Worm (Caenorhabditis elegans) whole organism, L1 larva: ENCODE results near the gene abu-5.
"Not testable (repeated sequence)": the region's sequence is repeated elsewhere in the genome, so short reads cannot be mapped to it uniquely, and the experiment has no call there.

Experiments used
- C16A3.4 ChIP-seq: fragments of 150-350 bp; optimal IDR thresholded peaks from 2 replicates; lab custom pipeline; 2014; ENCODE audit warnings: missing biosample characterization, missing genetic modification characterization
- F16B12.6 ChIP-seq: fragments of 150-350 bp; optimal IDR thresholded peaks from 2 replicates; lab custom pipeline; 2014; ENCODE audit warnings: missing biosample characterization, missing genetic modification characterization
- Y116A8C.19 ChIP-seq: sonication (generic microtip); optimal IDR thresholded peaks from 2 replicates; lab custom pipeline; 2016; ENCODE audit warnings: missing compliant biosample characterization, missing genetic modification characterization, borderline replicate concordance
- blmp-1 ChIP-seq: fragments of 150-350 bp; optimal IDR thresholded peaks from 2 replicates; lab custom pipeline; 2014; ENCODE audit warnings: missing biosample characterization, missing genetic modification characterization
- ceh-63 ChIP-seq: fragments of 200-800 bp; sonication (Bioruptor generic); optimal IDR thresholded peaks from 2 replicates; lab custom pipeline; 2018; ENCODE audit warnings: mild to moderate bottlenecking, missing genetic modification characterization, missing compliant biosample characterization
- ceh-8 ChIP-seq: fragments of 200-800 bp; sonication (Bioruptor generic); optimal IDR thresholded peaks from 2 replicates; lab custom pipeline; 2018; ENCODE audit warnings: mild to moderate bottlenecking, missing genetic modification characterization, moderate library complexity, missing compliant biosample characterization
- ceh-82 ChIP-seq, 3 experiments: fragments of 150-350 bp in 1 of 3; sonication (generic microtip) in 2 of 3; optimal IDR thresholded peaks; 2 replicates each; lab custom pipeline; 2014 to 2017; ENCODE audit warnings: missing biosample characterization in 3 of 3, missing genetic modification characterization in 3 of 3
- ces-1 ChIP-seq: fragments of 150-350 bp; optimal IDR thresholded peaks from 2 replicates; lab custom pipeline; 2014; ENCODE audit warnings: missing biosample characterization, missing genetic modification reagents, missing genetic modification characterization
- efl-1 ChIP-seq, 4 experiments: fragments of 150-350 bp; optimal IDR thresholded peaks in 3 of 4; peaks in 1 of 4; 1 replicate in 1 of 4; 2 replicates in 3 of 4; lab custom pipeline; 2014; ENCODE audit warnings: missing biosample characterization in 2 of 4, missing genetic modification characterization in 2 of 4, missing genetic modification reagents in 2 of 4
- egl-27 ChIP-seq, 2 experiments: fragments of 150-350 bp in 1 of 2; sonication (generic microtip); optimal IDR thresholded peaks; 3 replicates each; lab custom pipeline; 2017 to 2018; ENCODE audit warnings: missing biosample characterization in 2 of 2, missing genetic modification characterization in 2 of 2, missing genetic modification reagents in 2 of 2
- elt-2 ChIP-seq: sonication (generic microtip); optimal IDR thresholded peaks from 2 replicates; lab custom pipeline; 2016; ENCODE audit warnings: missing genetic modification characterization, mild to moderate bottlenecking, inconsistent platforms, missing compliant biosample characterization, missing genetic modification reagents
- elt-3 ChIP-seq, 6 experiments: fragments of 150-350 bp in 1 of 6; sonication (generic microtip); optimal IDR thresholded peaks; 2 replicates each; lab custom pipeline; 2017 to 2018; ENCODE audit warnings: missing biosample characterization in 6 of 6, missing genetic modification characterization in 6 of 6, inconsistent platforms in 1 of 6
- fkh-4 ChIP-seq: sonication (generic microtip); optimal IDR thresholded peaks from 2 replicates; lab custom pipeline; 2016; ENCODE audit warnings: missing compliant biosample characterization, missing genetic modification characterization, borderline replicate concordance
- fkh-8 ChIP-seq: sonication (generic microtip); optimal IDR thresholded peaks from 2 replicates; lab custom pipeline; 2016; ENCODE audit warnings: mild to moderate bottlenecking, missing genetic modification characterization, missing compliant biosample characterization
- fos-1 ChIP-seq: fragments of 150-350 bp; optimal IDR thresholded peaks from 2 replicates; lab custom pipeline; 2014; ENCODE audit warnings: missing biosample characterization, missing genetic modification characterization
- irx-1 ChIP-seq: sonication (generic microtip); optimal IDR thresholded peaks from 2 replicates; lab custom pipeline; 2016; ENCODE audit warnings: missing genetic modification characterization, missing compliant biosample characterization
- isw-1 ChIP-seq: fragments of 200-800 bp; sonication (Bioruptor generic); IDR thresholded peaks from 2 replicates; pipeline ENCODE4 v1.3.6; 2022; ENCODE audit warnings: missing genetic modification characterization, missing compliant biosample characterization
- lin-14 ChIP-seq: fragments of 200-800 bp; sonication (Bioruptor generic); optimal IDR thresholded peaks from 2 replicates; lab custom pipeline; 2018; ENCODE audit warnings: mild to moderate bottlenecking, missing genetic modification characterization, moderate library complexity, missing compliant biosample characterization
- lin-15B ChIP-seq: fragments of 150-350 bp; sonication (generic microtip); optimal IDR thresholded peaks from 3 replicates; lab custom pipeline; 2014; ENCODE audit warnings: missing biosample characterization, missing genetic modification characterization
- lin-35 ChIP-seq, 2 experiments: fragments of 150-350 bp; optimal IDR thresholded peaks; 2 replicates each; lab custom pipeline; 2014; ENCODE audit warnings: missing biosample characterization in 2 of 2, missing genetic modification characterization in 2 of 2, missing genetic modification reagents in 2 of 2
- lir-3 ChIP-seq: sonication (generic microtip); optimal IDR thresholded peaks from 2 replicates; lab custom pipeline; 2016; ENCODE audit warnings: mild to moderate bottlenecking, missing genetic modification characterization, moderate library complexity, missing compliant biosample characterization; ENCODE audit not compliant: poor library complexity
- lsy-2 ChIP-seq, 2 experiments: fragments of 150-350 bp; optimal IDR thresholded peaks; 2 replicates each; lab custom pipeline; 2014; ENCODE audit warnings: missing biosample characterization in 2 of 2, missing genetic modification characterization in 2 of 2
- mab-9 ChIP-seq: fragments of 200-800 bp; sonication (Bioruptor generic); IDR thresholded peaks from 2 replicates; pipeline ENCODE4 v1.3.6; 2022; ENCODE audit warnings: missing genetic modification reagents, missing genetic modification characterization, missing compliant biosample characterization
- mdl-1 ChIP-seq, 2 experiments: fragments of 150-350 bp; optimal IDR thresholded peaks; 2 replicates each; lab custom pipeline; 2014 to 2017; ENCODE audit warnings: missing biosample characterization in 2 of 2, missing genetic modification characterization in 2 of 2, inconsistent platforms in 1 of 2
- mef-2 ChIP-seq: fragments of 150-350 bp; optimal IDR thresholded peaks from 2 replicates; lab custom pipeline; 2014; ENCODE audit warnings: missing biosample characterization, missing genetic modification characterization
- mep-1 ChIP-seq: fragments of 150-350 bp; optimal IDR thresholded peaks from 2 replicates; lab custom pipeline; 2014; ENCODE audit warnings: missing biosample characterization, missing genetic modification characterization
- nhr-12 ChIP-seq: sonication (generic microtip); optimal IDR thresholded peaks from 2 replicates; lab custom pipeline; 2017; ENCODE audit warnings: missing biosample characterization, missing genetic modification characterization
- nhr-20 ChIP-seq: sonication (generic microtip); optimal IDR thresholded peaks from 2 replicates; lab custom pipeline; 2016; ENCODE audit warnings: mild to moderate bottlenecking, missing genetic modification characterization, missing compliant biosample characterization
- nhr-237 ChIP-seq: fragments of 150-350 bp; optimal IDR thresholded peaks from 2 replicates; lab custom pipeline; 2014; ENCODE audit warnings: missing biosample characterization, missing genetic modification characterization
- nhr-28 ChIP-seq: fragments of 150-350 bp; optimal IDR thresholded peaks from 2 replicates; lab custom pipeline; 2014; ENCODE audit warnings: missing biosample characterization, missing genetic modification characterization
- nhr-47 ChIP-seq: sonication (generic microtip); optimal IDR thresholded peaks from 2 replicates; lab custom pipeline; 2016; ENCODE audit warnings: mild to moderate bottlenecking, missing genetic modification characterization, moderate library complexity, missing compliant biosample characterization
- nhr-76 ChIP-seq: sonication (generic microtip); optimal IDR thresholded peaks from 2 replicates; lab custom pipeline; 2017; ENCODE audit warnings: missing biosample characterization, missing genetic modification characterization
- nhr-85 ChIP-seq: sonication (generic microtip); peaks from one replicate; lab custom pipeline; 2016; ENCODE audit warnings: missing genetic modification characterization, inconsistent platforms, missing compliant biosample characterization
- pag-3 ChIP-seq: sonication (generic microtip); optimal IDR thresholded peaks from 2 replicates; lab custom pipeline; 2017; ENCODE audit warnings: missing genetic modification characterization, mild to moderate bottlenecking, missing compliant biosample characterization, antibody characterized with exemption, borderline replicate concordance; ENCODE audit not compliant: insufficient read depth
- pax-3 ChIP-seq: fragments of 200-800 bp; sonication (Bioruptor generic); optimal IDR thresholded peaks from 2 replicates; lab custom pipeline; 2018; ENCODE audit warnings: mild to moderate bottlenecking, missing genetic modification characterization, moderate library complexity, missing compliant biosample characterization
- pqm-1 ChIP-seq: sonication (generic microtip); optimal IDR thresholded peaks from 3 replicates; lab custom pipeline; 2017; ENCODE audit warnings: missing biosample characterization, missing genetic modification characterization
- snu-23 ChIP-seq: sonication (generic microtip); optimal IDR thresholded peaks from 2 replicates; lab custom pipeline; 2016; ENCODE audit warnings: missing genetic modification characterization, missing compliant biosample characterization
- swsn-7 ChIP-seq: sonication (generic microtip); optimal IDR thresholded peaks from 2 replicates; lab custom pipeline; 2016; ENCODE audit warnings: missing genetic modification characterization, missing compliant biosample characterization
- unc-62 ChIP-seq: fragments of 150-350 bp; optimal IDR thresholded peaks from 2 replicates; lab custom pipeline; 2014; ENCODE audit warnings: missing biosample characterization, missing genetic modification reagents, missing genetic modification characterization
- unc-86 ChIP-seq: sonication (generic microtip); optimal IDR thresholded peaks from 2 replicates; lab custom pipeline; 2016; ENCODE audit warnings: missing genetic modification characterization, missing compliant biosample characterization
- unc-98 ChIP-seq: fragments of 200-800 bp; sonication (Bioruptor generic); IDR thresholded peaks from 2 replicates; pipeline ENCODE4 v1.3.6; 2022; ENCODE audit warnings: missing genetic modification characterization, missing compliant biosample characterization
- vab-15 ChIP-seq: sonication (generic microtip); optimal IDR thresholded peaks from 2 replicates; lab custom pipeline; 2017; ENCODE audit warnings: missing genotype, mild to moderate bottlenecking, missing genetic modification characterization, missing compliant biosample characterization
- xbp-1 ChIP-seq: sonication (generic microtip); optimal IDR thresholded peaks from 2 replicates; lab custom pipeline; 2016; ENCODE audit warnings: missing genetic modification characterization, missing compliant biosample characterization
- zag-1 ChIP-seq: fragments of 150-350 bp; optimal IDR thresholded peaks from 2 replicates; lab custom pipeline; 2014; ENCODE audit warnings: missing biosample characterization, missing genetic modification characterization
- zip-4 ChIP-seq: fragments of 200-800 bp; sonication (Bioruptor generic); optimal IDR thresholded peaks from 2 replicates; lab custom pipeline; 2018; ENCODE audit warnings: mild to moderate bottlenecking, missing genetic modification characterization, moderate library complexity, missing compliant biosample characterization

Gene abu-5

ce11 chrIV:15590397-15590796, at the start of gene abu-5:
abu-5 (plus strand) TSS chrIV:15590697.
- not testable (repeated sequence) for TF ChIP-seq unc-98; isw-1; nhr-237 (tag; lab: Kevin White, UChicago)

- no peak for TF ChIP-seq elt-2
- TF ChIP-seq ces-1 (GFP tag; lab: Kevin White, UChicago): no peak
- no peak for TF ChIP-seq ceh-8 (GFP tag; lab: Kevin White, UChicago)
- no peak for TF ChIP-seq nhr-237 (tag; lab: Kevin White, UChicago)
- no peak for TF ChIP-seq fkh-4 (tag; lab: Kevin White, UChicago)
- TF ChIP-seq vab-15 (tag; lab: Kevin White, UChicago): no peak
- no peak for TF ChIP-seq lsy-2 (tag; optimal IDR thresholded peaks at IDR 0.05; lab: Kevin White, UChicago)
- TF ChIP-seq pax-3: no peak
- TF ChIP-seq nhr-85 (tag; lab: Kevin White, UChicago): no peak
- no peak for TF ChIP-seq lin-14
- TF ChIP-seq mef-2 (tag; lab: Kevin White, UChicago): no peak
- no peak for TF ChIP-seq nhr-76 (tag; lab: Kevin White, UChicago)
- no peak for TF ChIP-seq zag-1 (tag; lab: Kevin White, UChicago)
- no peak for TF ChIP-seq lir-3 (tag; lab: Kevin White, UChicago)
- TF ChIP-seq lin-15B (tag; lab: Kevin White, UChicago): no peak
- TF ChIP-seq snu-23 (GFP tag; lab: Kevin White, UChicago): no peak
- no peak for TF ChIP-seq egl-27 (tag; optimal IDR thresholded peaks at IDR 0.05; lab: Kevin White, UChicago)
- no peak for TF ChIP-seq mab-9 (GFP tag; lab: Robert Waterston, UW)
- no peak for TF ChIP-seq nhr-28 (tag; lab: Kevin White, UChicago)
- TF ChIP-seq ceh-82 (tag; optimal IDR thresholded peaks at IDR 0.05; lab: Kevin White, UChicago): no peak
Observed at ce11 chrIV:15554771-15555170, 35.7 kb upstream of the abu-5 start.

- TF ChIP-seq Y116A8C.19 (tag; lab: Kevin White, UChicago) (no peak), zag-1 (tag; lab: Kevin White, UChicago) (no peak), elt-2 (peak; percentile 79), unc-98 (no peak)
Observed at ce11 chrIV:15559065-15559464, 31.4 kb upstream of the abu-5 start.

ce11 chrIV:15561223-15561656, 29.3 kb upstream of the abu-5 start:
- TF ChIP-seq mep-1 (tag; lab: Kevin White, UChicago): peak; percentile 60
- peak; percentile 41; the same call in 1 of the 2 replicates for TF ChIP-seq isw-1
- TF ChIP-seq C16A3.4 (tag; lab: Kevin White, UChicago): peak; percentile 17
- peak; percentile 56 for TF ChIP-seq nhr-47 (tag; lab: Kevin White, UChicago)
- no peak for TF ChIP-seq blmp-1 (tag; lab: Kevin White, UChicago)
- no peak for TF ChIP-seq nhr-12 (tag; lab: Kevin White, UChicago)
- no peak for TF ChIP-seq egl-27 (tag; optimal IDR thresholded peaks at IDR 0.05; lab: Kevin White, UChicago)
- no peak for TF ChIP-seq pqm-1
- TF ChIP-seq pag-3 (tag; lab: Kevin White, UChicago): no peak
- TF ChIP-seq unc-86 (tag; lab: Kevin White, UChicago): peak; percentile 54
- TF ChIP-seq zip-4 (GFP tag; lab: Kevin White, UChicago): no peak
- TF ChIP-seq mdl-1 (tag; optimal IDR thresholded peaks at IDR 0.05; lab: Kevin White, UChicago): peak in 1 of 2 experiments; percentile 25
- TF ChIP-seq swsn-7 (tag; lab: Kevin White, UChicago): peak; percentile 52
- peak; percentile 24 for TF ChIP-seq lin-15B (tag; lab: Kevin White, UChicago)
- peak; percentile 21 for TF ChIP-seq ceh-63 (GFP tag; lab: Kevin White, UChicago)
- no peak for TF ChIP-seq elt-3 (tag; optimal IDR thresholded peaks at IDR 0.05; lab: Kevin White, UChicago)
- TF ChIP-seq xbp-1 (tag; lab: Kevin White, UChicago): peak; percentile 34
- no peak for TF ChIP-seq unc-62 (GFP tag; lab: Kevin White, UChicago)
- peak; percentile 49 for TF ChIP-seq snu-23 (GFP tag; lab: Kevin White, UChicago)
- TF ChIP-seq nhr-28 (tag; lab: Kevin White, UChicago): no peak
- TF ChIP-seq F16B12.6 (tag; lab: Kevin White, UChicago): peak; percentile 8
- TF ChIP-seq fos-1: peak; percentile 22
- TF ChIP-seq irx-1 (tag; lab: Kevin White, UChicago): peak; percentile 50
- 0 out of 2 replicates have a peak, but pooled peaks have one; percentile 35 for TF ChIP-seq mab-9 (GFP tag; lab: Robert Waterston, UW)
- peak; percentile 29 for TF ChIP-seq nhr-20 (tag; lab: Kevin White, UChicago)
- TF ChIP-seq fkh-8 (tag; lab: Kevin White, UChicago): peak; percentile 69
- peak; percentile 47 to 51 for TF ChIP-seq efl-1 (optimal IDR thresholded peaks at IDR 0.05; lab: Kevin White, UChicago)
- peak in 1 of 2 experiments; percentile 24 for TF ChIP-seq efl-1 (GFP tag; optimal IDR thresholded peaks at IDR 0.05 in 1 of 2; lab: Kevin White, UChicago)
- TF ChIP-seq lin-35 (GFP tag; optimal IDR thresholded peaks at IDR 0.05; lab: Kevin White, UChicago): peak in 1 of 2 experiments; percentile 52
